Worm (Caenorhabditis elegans): ENCODE data around the gene Y57G11C.20.
A peak's percentile ranks its signal among the peaks of the same experiment; 100 is the strongest.

The Y57G11C.20 gene

DNA sequence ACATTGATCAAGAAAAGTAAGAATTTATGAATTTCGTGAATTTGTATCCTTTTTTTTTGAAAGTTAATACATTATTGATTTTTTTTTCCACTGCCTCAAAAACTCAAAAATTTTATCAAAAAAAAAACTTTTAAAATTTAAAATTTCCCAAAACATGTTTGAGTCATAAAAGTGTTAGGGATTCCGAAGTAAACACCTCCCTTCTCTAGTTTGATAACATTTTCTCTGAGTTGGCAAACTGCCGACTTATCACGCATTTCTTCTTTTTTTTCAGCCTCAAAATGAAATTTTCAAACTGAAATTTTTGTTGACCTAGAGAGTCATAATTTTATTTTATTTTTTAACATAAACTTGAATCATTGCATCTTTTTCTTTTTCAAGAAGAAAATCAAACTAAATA is 47.8 kb downstream of the Y57G11C.20 start:
- TF ChIP-seq daf-16 (GFP tag; optimal IDR thresholded peaks at IDR 0.05) (no peak), daf-16 (tag; optimal IDR thresholded peaks at IDR 0.05) (peak; percentile 92), mxl-3 (GFP tag; optimal IDR thresholded peaks at IDR 0.05) (no peak), madf-9 (GFP tag; conservative IDR thresholded peaks at IDR 0.05) (no peak)

DNA sequence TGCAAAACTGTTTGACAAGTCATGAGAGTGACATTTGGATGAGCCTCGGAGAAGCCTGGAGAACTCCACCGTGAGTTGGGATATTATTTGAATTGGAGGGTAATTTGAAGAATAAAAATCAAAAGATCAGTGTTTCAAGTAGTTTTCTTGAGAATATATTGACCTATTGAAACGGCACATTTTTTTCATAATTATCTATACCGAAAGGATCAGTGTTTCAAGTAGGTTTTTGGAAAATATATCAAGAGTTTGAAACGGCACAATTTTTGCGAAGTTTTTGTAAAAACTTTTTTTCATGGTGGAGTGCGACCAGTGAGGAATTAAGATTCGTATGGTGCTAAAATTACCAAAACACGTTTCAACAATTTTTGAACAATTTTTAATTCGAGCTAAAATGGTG is 48.8 kb downstream of the Y57G11C.20 start:
- TF ChIP-seq nhr-41 (GFP tag; IDR thresholded peaks at IDR 0.05) (no peak), snpc-1.2 (GFP tag; IDR thresholded peaks at IDR 0.05) (peak; percentile 66)

DNA sequence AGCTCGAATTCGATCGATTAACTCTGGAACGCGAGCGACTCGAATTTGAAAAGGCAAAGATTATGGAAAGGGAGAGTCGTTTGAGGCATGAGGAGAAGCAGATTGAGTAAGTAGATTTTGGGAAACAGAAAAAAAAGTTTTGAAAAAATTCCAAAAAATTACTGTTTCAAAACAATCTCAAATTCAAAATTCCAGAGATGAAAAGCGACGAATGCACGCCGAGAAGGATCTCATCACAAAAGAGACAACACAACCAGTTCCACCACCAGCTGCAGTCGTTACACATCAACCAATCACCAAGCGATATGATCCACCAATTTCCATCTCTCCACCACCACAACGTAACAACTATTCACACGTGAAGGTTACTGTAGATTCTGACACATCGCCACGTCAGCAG is 51.2 kb downstream of the Y57G11C.20 start:
- TF ChIP-seq unc-62 (GFP tag; optimal IDR thresholded peaks at IDR 0.05 in 1 of 2) (peak in 1 of 2 experiments; percentile 98), unc-62 (tag; optimal IDR thresholded peaks at IDR 0.05) (no peak), nhr-28 (tag; optimal IDR thresholded peaks at IDR 0.05) (no peak)

Data from whole organism, L4 larva.